ENCODE assay signal across 2 worm cellular contexts in genomic region chrII:11788025-11788424, ce11.
TF ChIP-seq lines count a peak whose summit lies in the region.

No protein-coding gene starts in this region.

TF ChIP-seq in whole organism, L3 larva, 47 proteins besides CTCF, POLR2A, EP300 and RAD21:
- no peak for TF ChIP-seq elt-2 (tag; optimal IDR thresholded peaks at IDR 0.05; lab: Kevin White, UChicago)
- peak; percentile 41 for TF ChIP-seq pha-4 (tag; optimal IDR thresholded peaks at IDR 0.05; lab: Kevin White, UChicago)

TF ChIP-seq in whole organism, L4 larva, 104 proteins besides CTCF, POLR2A, EP300 and RAD21:
- TF ChIP-seq zip-11 (GFP tag; IDR thresholded peaks at IDR 0.05; lab: Robert Waterston, UW): no peak
- peak; percentile 92 for TF ChIP-seq nhr-6 (tag; optimal IDR thresholded peaks at IDR 0.05; lab: Kevin White, UChicago)

Comparison
In these comparisons a context has a peak if more than half of its experiments do, and no peak if none do; other contexts are left out.
1. Of the 28 proteins assayed by ChIP-seq in both whole organism, L4 larva and whole organism, L3 larva: peak only in whole organism, L4 larva: none; only in whole organism, L3 larva: pha-4; in both: none; in neither: 27.